Fruit fly (Drosophila melanogaster): ENCODE measurements around the gene CycT.

CycT gene

dm6 chr3L:17532197-17532596 is 25.4 kb downstream of the CycT start (continued):
- TF ChIP-seq grau (tag; optimal IDR thresholded peaks at IDR 0.05), result peak; percentile 49
- peak; percentile 40 for TF ChIP-seq trem (tag; optimal IDR thresholded peaks at IDR 0.05)
- TF ChIP-seq sd (tag; optimal IDR thresholded peaks at IDR 0.05), result no peak
- TF ChIP-seq CG10209 (GFP tag; optimal IDR thresholded peaks at IDR 0.05), result peak; percentile 10
- TF ChIP-seq ATbp (GFP tag; optimal IDR thresholded peaks at IDR 0.05), result peak; percentile 31
- TF ChIP-seq CG17361 (GFP tag; IDR thresholded peaks at IDR 0.05), result peak; percentile 51; the same call in 2 of the 3 replicates

DNA sequence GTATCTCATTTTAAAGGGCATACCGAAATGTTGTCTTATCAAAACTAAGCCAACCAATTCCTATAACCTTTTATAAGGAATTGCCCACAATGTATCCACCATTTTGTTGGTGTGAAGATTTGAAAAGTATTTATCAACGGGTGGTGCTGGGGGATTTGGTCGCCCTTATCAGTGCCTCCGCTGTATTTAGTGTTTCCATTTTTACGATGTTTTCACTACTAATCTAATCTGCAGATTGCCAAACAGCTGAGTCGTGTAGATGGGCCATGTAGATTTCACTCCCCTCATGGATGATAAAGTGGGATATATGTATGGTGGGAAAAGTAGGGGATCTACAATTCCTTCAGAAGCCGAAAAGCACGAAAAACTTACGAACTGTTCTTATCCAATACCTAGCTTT is 26.2 kb downstream of the CycT start:
- TF ChIP-seq NFAT (GFP tag; IDR thresholded peaks at IDR 0.05), result no peak
- TF ChIP-seq CG8944 (GFP tag; optimal IDR thresholded peaks at IDR 0.05), result no peak
- TF ChIP-seq Meics (GFP tag; optimal IDR thresholded peaks at IDR 0.05), result peak; percentile 2
- TF ChIP-seq CG15696 (tag; optimal IDR thresholded peaks at IDR 0.05), result no peak
- no peak for TF ChIP-seq cato (GFP tag; optimal IDR thresholded peaks at IDR 0.05; ENCODE audit: borderline replicate concordance)
- no peak for TF ChIP-seq Xrp1 (GFP tag; IDR thresholded peaks at IDR 0.05)
- peak in 1 of 2 experiments; percentile 40 for TF ChIP-seq eve (GFP tag; optimal IDR thresholded peaks at IDR 0.05)
- TF ChIP-seq ranshi (GFP tag; IDR thresholded peaks at IDR 0.05), result no peak
- no peak for TF ChIP-seq ase (GFP tag; IDR thresholded peaks at IDR 0.05)
- TF ChIP-seq crol (GFP tag; IDR thresholded peaks at IDR 0.05), result no peak
- no peak for TF ChIP-seq Ssrp (tag; optimal IDR thresholded peaks at IDR 0.05)
- TF ChIP-seq ham (GFP tag; IDR thresholded peaks at IDR 0.05), result no peak
- no peak for TF ChIP-seq tll (GFP tag; optimal IDR thresholded peaks at IDR 0.05)
- no peak for TF ChIP-seq Usf (GFP tag; optimal IDR thresholded peaks at IDR 0.05)
- TF ChIP-seq CG5953 (GFP tag; IDR thresholded peaks at IDR 0.05), result no peak
- no peak for TF ChIP-seq stc (GFP tag; IDR thresholded peaks at IDR 0.05)
- TF ChIP-seq CG11560 (tag; IDR thresholded peaks at IDR 0.05), result no peak
- no peak for TF ChIP-seq Atf-2 (GFP tag; optimal IDR thresholded peaks at IDR 0.05)
- TF ChIP-seq CG12299 (tag; optimal IDR thresholded peaks at IDR 0.05), result no peak
- no peak for TF ChIP-seq Trl (optimal IDR thresholded peaks at IDR 0.05)
- TF ChIP-seq Trl (GFP tag; optimal IDR thresholded peaks at IDR 0.05), result no peak
- TF ChIP-seq Adf1 (GFP tag; IDR thresholded peaks at IDR 0.05), result no peak
- no peak for TF ChIP-seq al (GFP tag; IDR thresholded peaks at IDR 0.05)
- no peak for TF ChIP-seq trem (tag; optimal IDR thresholded peaks at IDR 0.05)
- TF ChIP-seq CG1529 (GFP tag; optimal IDR thresholded peaks at IDR 0.05), result no peak
- TF ChIP-seq Hr51 (GFP tag; optimal IDR thresholded peaks at IDR 0.05), result no peak
- no peak for TF ChIP-seq HLH3B (GFP tag; IDR thresholded peaks at IDR 0.05)
- TF ChIP-seq Spps (tag; optimal IDR thresholded peaks at IDR 0.05), result no peak
- TF ChIP-seq CG13775 (GFP tag; optimal IDR thresholded peaks at IDR 0.05), result no peak
- TF ChIP-seq sisA (GFP tag; IDR thresholded peaks at IDR 0.05), result no peak
- TF ChIP-seq lola (GFP tag; optimal IDR thresholded peaks at IDR 0.05), result no peak
- TF ChIP-seq CG4424 (GFP tag; optimal IDR thresholded peaks at IDR 0.05), result no peak
- no peak for TF ChIP-seq Hmx (GFP tag; optimal IDR thresholded peaks at IDR 0.05)
- no peak for TF ChIP-seq CG9437 (GFP tag; optimal IDR thresholded peaks at IDR 0.05)
- peak; percentile 74 for TF ChIP-seq Hey (tag; optimal IDR thresholded peaks at IDR 0.05)
- TF ChIP-seq Fer3 (tag; optimal IDR thresholded peaks at IDR 0.05), result no peak
- no peak for TF ChIP-seq Poxn (GFP tag; IDR thresholded peaks at IDR 0.05)
- TF ChIP-seq chinmo (GFP tag; IDR thresholded peaks at IDR 0.05; ENCODE audit: partially characterized antibody), result 0 out of 4 replicates have a peak, but pooled peaks have one; percentile 28
- no peak for TF ChIP-seq MBD-R2 (GFP tag; IDR thresholded peaks at IDR 0.05)
- TF ChIP-seq bcd (GFP tag; optimal IDR thresholded peaks at IDR 0.05), result no peak
- peak; percentile 3 for TF ChIP-seq CG12659 (GFP tag; optimal IDR thresholded peaks at IDR 0.05)
- no peak for TF ChIP-seq nerfin-2 (GFP tag; IDR thresholded peaks at IDR 0.05; ENCODE audit: partially characterized antibody)
- TF ChIP-seq CG14965 (GFP tag; optimal IDR thresholded peaks at IDR 0.05; ENCODE audit: borderline replicate concordance), result no peak
- TF ChIP-seq CG31224 (GFP tag; IDR thresholded peaks at IDR 0.05), result no peak
- TF ChIP-seq br (optimal IDR thresholded peaks at IDR 0.05), result no peak
- no peak for TF ChIP-seq CG17361 (GFP tag; IDR thresholded peaks at IDR 0.05)
